Fruit fly (Drosophila melanogaster): Measurements from ENCODE around the gene Drep4.

DNA sequence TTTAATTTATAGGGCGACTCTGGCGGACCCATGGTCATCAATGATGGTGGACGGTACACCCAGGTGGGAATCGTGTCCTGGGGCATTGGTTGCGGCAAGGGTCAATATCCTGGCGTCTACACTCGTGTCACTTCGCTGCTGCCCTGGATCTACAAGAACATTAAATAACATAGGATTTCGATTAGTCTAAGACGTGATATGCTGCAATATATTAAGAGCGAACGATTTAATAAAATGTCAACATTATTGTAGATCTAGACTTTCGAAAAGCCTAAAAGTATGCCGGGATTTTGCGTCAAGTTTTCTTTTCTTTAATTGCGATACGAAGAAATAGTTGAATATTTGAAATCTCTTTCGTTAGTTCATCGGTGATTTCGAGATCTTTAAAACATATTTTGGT lies 29.1 kb downstream of the Drep4 start, which contains the start of gene Naa20B:
- no peak for TF ChIP-seq OdsH (GFP tag; optimal IDR thresholded peaks at IDR 0.05)
- TF ChIP-seq acj6 (GFP tag; optimal IDR thresholded peaks at IDR 0.05) = no peak
- no peak for TF ChIP-seq ss (GFP tag; optimal IDR thresholded peaks at IDR 0.05)
- TF ChIP-seq Met (GFP tag; optimal IDR thresholded peaks at IDR 0.05) = no peak
- TF ChIP-seq spab (GFP tag; optimal IDR thresholded peaks at IDR 0.05) = no peak
- no peak for TF ChIP-seq Hr38 (GFP tag; optimal IDR thresholded peaks at IDR 0.05)
- no peak for TF ChIP-seq CG32006 (GFP tag; optimal IDR thresholded peaks at IDR 0.05)
- no peak for TF ChIP-seq fd85E (GFP tag; optimal IDR thresholded peaks at IDR 0.05)
- no peak for TF ChIP-seq fd59A (GFP tag; optimal IDR thresholded peaks at IDR 0.05)
- TF ChIP-seq Blimp-1 (GFP tag; optimal IDR thresholded peaks at IDR 0.05) = no peak
- TF ChIP-seq CG6854 (GFP tag; optimal IDR thresholded peaks at IDR 0.05) = no peak
- no peak for TF ChIP-seq Sox15 (GFP tag; optimal IDR thresholded peaks at IDR 0.05)
- no peak for TF ChIP-seq Sox14 (GFP tag; optimal IDR thresholded peaks at IDR 0.05)

Data from whole organism, prepupa.